Fruit fly (Drosophila melanogaster) whole organism, embryonic: ENCODE measurements around the gene AstCC.

ENCODE experiments used
- CG10274 ChIP-seq: fragments of 200-800 bp; sonication (Bioruptor generic); optimal IDR thresholded peaks from 3 replicates; lab custom pipeline; 2017; ENCODE audit warnings: missing biosample characterization, mild to moderate bottlenecking, missing genetic modification characterization
- CG10321 ChIP-seq: fragments of 200-800 bp; sonication (Bioruptor generic); IDR thresholded peaks from 2 replicates; pipeline ENCODE4 v1.3.6; 2022; ENCODE audit warnings: missing biosample characterization, missing genetic modification characterization
- CG10654 ChIP-seq: fragments of 200-800 bp; sonication (Bioruptor generic); optimal IDR thresholded peaks from 2 replicates; lab custom pipeline; 2016; ENCODE audit warnings: missing biosample characterization, missing genetic modification characterization
- CG12744 ChIP-seq: fragments of 200-800 bp; sonication (Bioruptor generic); optimal IDR thresholded peaks from 2 replicates; lab custom pipeline; 2016; ENCODE audit warnings: missing biosample characterization, missing genetic modification characterization
- CG15269 ChIP-seq: fragments of 200-800 bp; sonication (Bioruptor generic); optimal IDR thresholded peaks from 2 replicates; lab custom pipeline; 2018; ENCODE audit warnings: missing biosample characterization, mild to moderate bottlenecking, missing genetic modification characterization, moderate library complexity
- CG15514 ChIP-seq: fragments of 200-800 bp; sonication (Bioruptor generic); optimal IDR thresholded peaks from 3 replicates; lab custom pipeline; 2017; ENCODE audit warnings: missing biosample characterization, missing genetic modification characterization, mild to moderate bottlenecking, moderate library complexity, missing genetic modification reagents
- CG15696 ChIP-seq: fragments of 200-800 bp; sonication (Bioruptor generic); optimal IDR thresholded peaks from 2 replicates; lab custom pipeline; 2019; ENCODE audit warnings: missing biosample characterization, mild to moderate bottlenecking, missing genetic modification characterization, moderate library complexity
- CG17385 ChIP-seq: fragments of 200-800 bp; sonication (Bioruptor generic); optimal IDR thresholded peaks from 3 replicates; lab custom pipeline; 2018; ENCODE audit warnings: missing biosample characterization, mild to moderate bottlenecking, missing genetic modification characterization
- CG30431 ChIP-seq: fragments of 200-800 bp; sonication (Bioruptor generic); optimal IDR thresholded peaks from 2 replicates; lab custom pipeline; 2017; ENCODE audit warnings: missing biosample characterization, missing genetic modification characterization
- CG3163 ChIP-seq: fragments of 200-800 bp; sonication (Bioruptor generic); optimal IDR thresholded peaks from 3 replicates; lab custom pipeline; 2016; ENCODE audit warnings: missing biosample characterization, missing genetic modification characterization
- CG4282 ChIP-seq: fragments of 200-800 bp; sonication (Bioruptor generic); optimal IDR thresholded peaks from 2 replicates; lab custom pipeline; 2016; ENCODE audit warnings: missing biosample characterization, missing genetic modification characterization
- CG4617 ChIP-seq: fragments of 200-800 bp; sonication (Bioruptor generic); optimal IDR thresholded peaks from 3 replicates; lab custom pipeline; 2016; ENCODE audit warnings: missing biosample characterization, missing genetic modification characterization, borderline replicate concordance
- CG6654 ChIP-seq: fragments of 200-800 bp; sonication (Bioruptor generic); optimal IDR thresholded peaks from 2 replicates; lab custom pipeline; 2017; ENCODE audit warnings: missing biosample characterization, mild to moderate bottlenecking, missing genetic modification characterization
- CG7987 ChIP-seq: fragments of 200-800 bp; sonication (Bioruptor generic); optimal IDR thresholded peaks from 2 replicates; lab custom pipeline; 2018; ENCODE audit warnings: missing biosample characterization, mild to moderate bottlenecking, missing genetic modification characterization, moderate library complexity
- CG8765 ChIP-seq: fragments of 200-800 bp; sonication (Bioruptor generic); IDR thresholded peaks from 2 replicates; pipeline ENCODE4 v1.3.6; 2022; ENCODE audit warnings: missing biosample characterization, missing genetic modification characterization
- CHES-1-like ChIP-seq: fragments of 200-800 bp; sonication (Bioruptor generic); optimal IDR thresholded peaks from 2 replicates; lab custom pipeline; 2016; ENCODE audit warnings: missing biosample characterization, missing genetic modification characterization
- Dbx ChIP-seq: fragments of 200-800 bp; sonication (Bioruptor generic); IDR thresholded peaks from 3 replicates; pipeline ENCODE4 v1.3.6; 2022; ENCODE audit warnings: missing biosample characterization, missing genetic modification characterization
- Dek ChIP-seq: fragments of 200-800 bp; sonication (Bioruptor generic); optimal IDR thresholded peaks from 3 replicates; lab custom pipeline; 2019; ENCODE audit warnings: missing biosample characterization, mild to moderate bottlenecking, missing genetic modification characterization, moderate library complexity
- H15 ChIP-seq: fragments of 200-800 bp; sonication (Bioruptor generic); IDR thresholded peaks from 3 replicates; pipeline ENCODE4 v1.3.6; 2022; ENCODE audit warnings: missing biosample characterization, missing genetic modification characterization
- HmgZ ChIP-seq: fragments of 200-800 bp; sonication (Bioruptor generic); optimal IDR thresholded peaks from 2 replicates; lab custom pipeline; 2018; ENCODE audit warnings: missing biosample characterization, mild to moderate bottlenecking, missing genetic modification characterization
- Hmr ChIP-seq: fragments of 200-800 bp; sonication (Bioruptor generic); optimal IDR thresholded peaks from 3 replicates; lab custom pipeline; 2017; ENCODE audit warnings: mild to moderate bottlenecking, missing biosample characterization, missing genetic modification reagents, missing genetic modification characterization
- Side ChIP-seq: fragments of 200-800 bp; sonication (Bioruptor generic); optimal IDR thresholded peaks from 2 replicates; lab custom pipeline; 2016; ENCODE audit warnings: missing biosample characterization, missing genetic modification characterization
- Sox100B ChIP-seq: fragments of 200-800 bp; sonication (Bioruptor generic); optimal IDR thresholded peaks from 3 replicates; lab custom pipeline; 2018; ENCODE audit warnings: missing biosample characterization, mild to moderate bottlenecking, missing genetic modification characterization
- Xrp1 ChIP-seq: fragments of 200-800 bp; sonication (Bioruptor generic); IDR thresholded peaks from 2 replicates; pipeline ENCODE4 v1.3.6; 2022; ENCODE audit warnings: missing biosample characterization, missing genetic modification characterization
- abd-A ChIP-seq: fragments of 200-800 bp; sonication (Bioruptor generic); optimal IDR thresholded peaks from 3 replicates; lab custom pipeline; 2019; ENCODE audit warnings: missing biosample characterization, mild to moderate bottlenecking, missing genetic modification characterization, moderate library complexity
- chm ChIP-seq: fragments of 200-800 bp; sonication (Bioruptor generic); IDR thresholded peaks from 2 replicates; pipeline ENCODE4 v1.3.6; 2022; ENCODE audit warnings: missing biosample characterization, missing genetic modification characterization
- crol ChIP-seq: fragments of 200-800 bp; sonication (Bioruptor generic); IDR thresholded peaks from 2 replicates; pipeline ENCODE4 v1.3.6; 2022; ENCODE audit warnings: missing biosample characterization, missing genetic modification characterization
- disco-r ChIP-seq: fragments of 200-800 bp; sonication (Bioruptor generic); optimal IDR thresholded peaks from 2 replicates; lab custom pipeline; 2016; ENCODE audit warnings: missing biosample characterization, missing genetic modification characterization
- dmrt99B ChIP-seq: fragments of 200-800 bp; sonication (Bioruptor generic); optimal IDR thresholded peaks from 2 replicates; lab custom pipeline; 2018; ENCODE audit warnings: missing biosample characterization, mild to moderate bottlenecking, missing genetic modification characterization, moderate library complexity
- dysf ChIP-seq: fragments of 200-800 bp; sonication (Bioruptor generic); IDR thresholded peaks from 3 replicates; pipeline ENCODE4 v1.3.6; 2022; ENCODE audit warnings: missing biosample characterization, missing genetic modification characterization
- eve ChIP-seq, 2 experiments: fragments of >200 bp; optimal IDR thresholded peaks; 2 replicates each; lab custom pipeline; 2017; ENCODE audit warnings: missing biosample characterization in 2 of 2, missing genetic modification characterization in 2 of 2
- fd3F ChIP-seq: fragments of 200-800 bp; sonication (Bioruptor generic); optimal IDR thresholded peaks from 2 replicates; lab custom pipeline; 2018; ENCODE audit warnings: missing biosample characterization, mild to moderate bottlenecking, missing genetic modification characterization, moderate library complexity
- gcm2 ChIP-seq: fragments of 200-800 bp; sonication (Bioruptor generic); optimal IDR thresholded peaks from 2 replicates; lab custom pipeline; 2016; ENCODE audit warnings: missing biosample characterization, missing genetic modification characterization
- gem ChIP-seq: fragments of 200-800 bp; sonication (Bioruptor generic); optimal IDR thresholded peaks from 2 replicates; lab custom pipeline; 2019; ENCODE audit warnings: missing biosample characterization, mild to moderate bottlenecking, missing genetic modification characterization, moderate library complexity
- gro ChIP-seq: fragments of 200-800 bp; sonication (Bioruptor generic); optimal IDR thresholded peaks from 2 replicates; lab custom pipeline; 2016; ENCODE audit warnings: missing biosample characterization, missing genetic modification characterization
- gsb-n ChIP-seq: fragments of 200-800 bp; sonication (Bioruptor generic); optimal IDR thresholded peaks from 3 replicates; lab custom pipeline; 2018; ENCODE audit warnings: missing biosample characterization, mild to moderate bottlenecking, missing genetic modification characterization
- kay ChIP-seq: fragments of 200-800 bp; sonication (Bioruptor generic); optimal IDR thresholded peaks from 2 replicates; lab custom pipeline; 2016; ENCODE audit warnings: missing biosample characterization, missing genetic modification characterization
- ken ChIP-seq: fragments of 200-800 bp; sonication (Bioruptor generic); IDR thresholded peaks from 3 replicates; pipeline ENCODE4 v1.3.6; 2022; ENCODE audit warnings: missing biosample characterization, missing genetic modification characterization
- kni ChIP-seq: fragments of 200-800 bp; sonication (Bioruptor generic); optimal IDR thresholded peaks from 3 replicates; lab custom pipeline; 2017; ENCODE audit warnings: mild to moderate bottlenecking, missing biosample characterization, missing genetic modification reagents, missing genetic modification characterization
- knrl ChIP-seq: fragments of 200-800 bp; sonication (Bioruptor generic); IDR thresholded peaks from 3 replicates; pipeline ENCODE4 v1.3.6; 2022; ENCODE audit warnings: missing biosample characterization, missing genetic modification characterization; ENCODE audit not compliant: partially characterized antibody
- maf-S ChIP-seq: fragments of 200-800 bp; sonication (Bioruptor generic); optimal IDR thresholded peaks from 2 replicates; lab custom pipeline; 2016; ENCODE audit warnings: missing biosample characterization, missing genetic modification characterization
- nau ChIP-seq: fragments of 200-800 bp; sonication (Bioruptor generic); optimal IDR thresholded peaks from 3 replicates; lab custom pipeline; 2017; ENCODE audit warnings: missing biosample characterization, mild to moderate bottlenecking, missing genetic modification characterization, missing genetic modification reagents
- row ChIP-seq: fragments of 200-800 bp; sonication (Bioruptor generic); IDR thresholded peaks from 3 replicates; pipeline ENCODE4 v1.3.6; 2022; ENCODE audit warnings: missing biosample characterization, missing genetic modification characterization
- run ChIP-seq: fragments of 200-800 bp; sonication (Bioruptor generic); optimal IDR thresholded peaks from 3 replicates; lab custom pipeline; 2018; ENCODE audit warnings: missing biosample characterization, mild to moderate bottlenecking, missing genetic modification characterization
- seq ChIP-seq: fragments of 200-800 bp; sonication (Bioruptor generic); IDR thresholded peaks from 2 replicates; pipeline ENCODE4 v1.3.6; 2022; ENCODE audit warnings: missing biosample characterization, missing genetic modification characterization
- sima ChIP-seq: fragments of 200-800 bp; sonication (Bioruptor generic); optimal IDR thresholded peaks from 2 replicates; lab custom pipeline; 2016; ENCODE audit warnings: missing biosample characterization, missing genetic modification characterization
- ssp ChIP-seq: fragments of 200-800 bp; sonication (Bioruptor generic); IDR thresholded peaks from 2 replicates; pipeline ENCODE4 v1.3.6; 2022; ENCODE audit warnings: missing biosample characterization, missing genetic modification characterization
- tap ChIP-seq: fragments of 200-800 bp; optimal IDR thresholded peaks from 3 replicates; lab custom pipeline; 2019; ENCODE audit warnings: missing biosample characterization, mild to moderate bottlenecking, missing genetic modification characterization, moderate library complexity
- tx ChIP-seq: fragments of 200-800 bp; sonication (Bioruptor generic); optimal IDR thresholded peaks from 2 replicates; lab custom pipeline; 2016; ENCODE audit warnings: missing biosample characterization, missing genetic modification characterization
- unc-4 ChIP-seq: fragments of 200-800 bp; sonication (Bioruptor generic); IDR thresholded peaks from 2 replicates; pipeline ENCODE4 v1.3.6; 2022; ENCODE audit warnings: missing biosample characterization, missing genetic modification characterization; ENCODE audit not compliant: partially characterized antibody
- vnd ChIP-seq: fragments of 200-800 bp; sonication (Bioruptor generic); IDR thresholded peaks from 3 replicates; pipeline ENCODE4 v1.3.6; 2022; ENCODE audit warnings: missing biosample characterization, missing genetic modification characterization; ENCODE audit not compliant: partially characterized antibody

Gene AstCC

dm6 chr2L:11039548-11040144 is 45.4 kb downstream of the AstCC start (continued):
- TF ChIP-seq CG15696 (tag; lab: Kevin White, UChicago), result no peak
- no peak for TF ChIP-seq CG17385 (GFP tag; lab: Kevin White, UChicago)
- no peak for TF ChIP-seq gem (tag; lab: Kevin White, UChicago)
- peak; percentile 70 for TF ChIP-seq CG10274
- peak; percentile 31 for TF ChIP-seq kni (GFP tag; lab: Kevin White, UChicago)
- no peak for TF ChIP-seq Side
- TF ChIP-seq unc-4 (GFP tag; lab: Robert Waterston, UW), result no peak
- TF ChIP-seq CG4617 (GFP tag; lab: Kevin White, UChicago), result no peak
- TF ChIP-seq CG15514 (GFP tag; lab: Kevin White, UChicago), result peak; percentile 1
- no peak for TF ChIP-seq eve (GFP tag; optimal IDR thresholded peaks at IDR 0.05; lab: Kevin White, UChicago)
- no peak for TF ChIP-seq Dek (tag; lab: Kevin White, UChicago)
- TF ChIP-seq knrl (GFP tag; lab: Robert Waterston, UW), result no peak
- TF ChIP-seq HmgZ (tag; lab: Kevin White, UChicago), result peak; percentile 13
- TF ChIP-seq CG10654 (GFP tag; lab: Kevin White, UChicago), result no peak
- no peak for TF ChIP-seq CG6654
- no peak for TF ChIP-seq gcm2 (GFP tag; lab: Kevin White, UChicago)
- TF ChIP-seq ssp (GFP tag; lab: Robert Waterston, UW), result no peak
- TF ChIP-seq ken (GFP tag; lab: Robert Waterston, UW), result no peak
- TF ChIP-seq Dbx (GFP tag; lab: Robert Waterston, UW), result no peak
- peak; percentile 30; the same call in 1 of the 2 replicates for TF ChIP-seq chm
- no peak for TF ChIP-seq row (GFP tag; lab: Robert Waterston, UW)
- no peak for TF ChIP-seq CG7987 (GFP tag; lab: Kevin White, UChicago)
- TF ChIP-seq CG30431 (GFP tag; lab: Kevin White, UChicago), result no peak
- TF ChIP-seq Hmr, result peak; percentile 22
- TF ChIP-seq CG10321, result no peak
- no peak for TF ChIP-seq CG15269 (tag; lab: Kevin White, UChicago)
- TF ChIP-seq gro (GFP tag; lab: Kevin White, UChicago), result no peak
- TF ChIP-seq tap, result no peak
- no peak for TF ChIP-seq seq (GFP tag; lab: Robert Waterston, UW)
- no peak for TF ChIP-seq CG3163 (GFP tag; lab: Kevin White, UChicago)
- TF ChIP-seq kay (GFP tag; lab: Kevin White, UChicago), result no peak
- no peak for TF ChIP-seq maf-S (GFP tag; lab: Kevin White, UChicago)
- TF ChIP-seq run, result peak; percentile 16
- TF ChIP-seq tx (GFP tag; lab: Kevin White, UChicago), result no peak
- TF ChIP-seq gsb-n (tag; lab: Kevin White, UChicago), result no peak
- no peak for TF ChIP-seq H15 (GFP tag; lab: Robert Waterston, UW)
- TF ChIP-seq abd-A (tag; lab: Kevin White, UChicago), result no peak
- TF ChIP-seq fd3F (GFP tag; lab: Kevin White, UChicago), result no peak
- TF ChIP-seq nau (GFP tag; lab: Kevin White, UChicago), result no peak
- TF ChIP-seq CG4282 (GFP tag; lab: Kevin White, UChicago), result no peak
- TF ChIP-seq CG12744 (GFP tag; lab: Kevin White, UChicago), result no peak
- no peak for TF ChIP-seq Xrp1 (GFP tag; lab: Robert Waterston, UW)
- no peak for TF ChIP-seq Sox100B (GFP tag; lab: Kevin White, UChicago)
- TF ChIP-seq crol (GFP tag; lab: Robert Waterston, UW), result no peak
- TF ChIP-seq CG8765, result no peak
- no peak for TF ChIP-seq vnd (GFP tag; lab: Robert Waterston, UW)
- no peak for TF ChIP-seq sima (GFP tag; lab: Kevin White, UChicago)
- TF ChIP-seq CHES-1-like (GFP tag; lab: Kevin White, UChicago), result no peak
- no peak for TF ChIP-seq disco-r (GFP tag; lab: Kevin White, UChicago)
- no peak for TF ChIP-seq dysf (GFP tag; lab: Robert Waterston, UW)
- no peak for TF ChIP-seq dmrt99B (tag; lab: Kevin White, UChicago)
